Worm (Caenorhabditis elegans): ENCODE results near the gene Y39F10A.6.

Gene Y39F10A.6

ce11 chrII:799700-800099, 16.3 kb upstream of the Y39F10A.6 start, which contains the start of gene F46F5.14:
TSS of gene F46F5.14 (plus strand) at chrII:800000.
- TF ChIP-seq C08G9.2 (tag; optimal IDR thresholded peaks at IDR 0.05) = no peak
- TF ChIP-seq ttx-3 (tag; optimal IDR thresholded peaks at IDR 0.05) = no peak
- no peak for TF ChIP-seq hlh-8 (tag; optimal IDR thresholded peaks at IDR 0.05)
- TF ChIP-seq ztf-16 (tag; optimal IDR thresholded peaks at IDR 0.05) = no peak
- no peak for TF ChIP-seq ceh-14 (tag; optimal IDR thresholded peaks at IDR 0.05)
- TF ChIP-seq unc-86 (tag; optimal IDR thresholded peaks at IDR 0.05) = no peak
- TF ChIP-seq ceh-30 (tag; optimal IDR thresholded peaks at IDR 0.05) = no peak
- TF ChIP-seq zip-5 (tag; optimal IDR thresholded peaks at IDR 0.05) = no peak
- no peak for TF ChIP-seq unc-3 (GFP tag; conservative IDR thresholded peaks at IDR 0.05)
- TF ChIP-seq unc-3 (tag; optimal IDR thresholded peaks at IDR 0.05) = no peak

DNA sequence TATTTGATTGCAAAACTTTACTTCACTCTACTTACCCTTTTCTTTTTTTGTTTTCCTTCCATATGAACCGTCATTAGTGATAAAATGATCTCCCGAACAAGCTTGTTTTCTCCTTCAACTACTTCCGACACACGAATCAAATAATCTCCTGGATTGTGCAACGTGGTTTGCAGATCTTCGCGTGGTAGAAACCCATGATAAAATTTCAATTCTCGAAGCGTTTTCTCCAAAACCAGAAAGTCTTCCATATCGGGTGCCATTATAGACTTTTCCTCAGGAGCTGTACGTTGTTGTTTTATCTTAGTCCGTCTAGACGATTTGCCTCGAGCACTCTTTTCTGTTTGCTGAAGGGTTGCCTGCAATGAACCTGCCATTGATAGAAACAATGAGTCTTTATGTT, 14.0 kb upstream of the Y39F10A.6 start:
- TF ChIP-seq pat-9 (tag; optimal IDR thresholded peaks at IDR 0.05) = no peak
- no peak for TF ChIP-seq ceh-19 (GFP tag; optimal IDR thresholded peaks at IDR 0.05)
- TF ChIP-seq unc-55 (GFP tag; optimal IDR thresholded peaks at IDR 0.05) = no peak
- no peak for TF ChIP-seq K09A11.1 (tag; optimal IDR thresholded peaks at IDR 0.05; ENCODE audit: insufficient read depth)
- TF ChIP-seq unc-42 (tag; optimal IDR thresholded peaks at IDR 0.05) = no peak
- TF ChIP-seq tbx-7 (tag; optimal IDR thresholded peaks at IDR 0.05) = no peak
- no peak for TF ChIP-seq C08G9.2 (tag; optimal IDR thresholded peaks at IDR 0.05)
- TF ChIP-seq ceh-2 (tag; optimal IDR thresholded peaks at IDR 0.05) = no peak
- no peak for TF ChIP-seq Y22D7AL.16 (tag; optimal IDR thresholded peaks at IDR 0.05)
- TF ChIP-seq ceh-6 (GFP tag; optimal IDR thresholded peaks at IDR 0.05) = no peak
- no peak for TF ChIP-seq sox-2 (GFP tag; IDR thresholded peaks at IDR 0.05)
- TF ChIP-seq ets-4 (tag; optimal IDR thresholded peaks at IDR 0.05) = no peak
- no peak for TF ChIP-seq nfya-1 (tag; optimal IDR thresholded peaks at IDR 0.05)

DNA sequence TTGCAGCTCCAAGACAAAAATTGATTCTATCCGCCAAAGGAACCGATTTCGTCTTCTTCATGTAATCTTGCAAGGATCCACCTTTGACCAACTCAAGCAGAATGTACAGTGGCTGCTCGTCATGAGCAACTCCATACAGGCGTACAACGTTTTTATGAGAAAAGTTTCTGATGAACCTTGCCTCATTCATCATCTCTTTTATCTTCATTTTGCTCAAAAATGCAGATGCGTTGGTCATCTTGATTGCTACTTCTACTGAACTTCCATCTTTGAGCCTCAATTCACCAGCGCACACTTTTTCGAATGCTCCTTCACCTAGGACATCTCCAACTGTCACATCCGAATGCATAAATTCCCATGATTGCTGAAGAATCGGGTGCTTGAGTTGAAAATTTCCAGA, 13.5 kb upstream of the Y39F10A.6 start:
- no peak for TF ChIP-seq gmeb-2 (tag; optimal IDR thresholded peaks at IDR 0.05)
- TF ChIP-seq C08G9.2 (tag; optimal IDR thresholded peaks at IDR 0.05) = no peak
- no peak for TF ChIP-seq unc-42 (tag; optimal IDR thresholded peaks at IDR 0.05)
- TF ChIP-seq T23F11.4 (GFP tag; optimal IDR thresholded peaks at IDR 0.05) = no peak
- TF ChIP-seq pha-4 (tag; optimal IDR thresholded peaks at IDR 0.05) = no peak
- TF ChIP-seq K09A11.1 (tag; optimal IDR thresholded peaks at IDR 0.05; ENCODE audit: insufficient read depth) = no peak
- TF ChIP-seq unc-3 (GFP tag; conservative IDR thresholded peaks at IDR 0.05) = no peak
- TF ChIP-seq unc-3 (tag; optimal IDR thresholded peaks at IDR 0.05) = no peak
- TF ChIP-seq ceh-24 (tag; optimal IDR thresholded peaks at IDR 0.05) = no peak
- no peak for TF ChIP-seq sox-4 (tag; optimal IDR thresholded peaks at IDR 0.05)
- TF ChIP-seq F13H6.1 (tag; optimal IDR thresholded peaks at IDR 0.05) = no peak
- no peak for TF ChIP-seq pha-2 (tag; optimal IDR thresholded peaks at IDR 0.05)
- TF ChIP-seq tbx-7 (tag; optimal IDR thresholded peaks at IDR 0.05) = no peak
- no peak for TF ChIP-seq elt-4 (tag; optimal IDR thresholded peaks at IDR 0.05)
- TF ChIP-seq unc-55 (GFP tag; optimal IDR thresholded peaks at IDR 0.05) = no peak
- TF ChIP-seq fkh-10 (GFP tag; optimal IDR thresholded peaks at IDR 0.05) = no peak
- TF ChIP-seq Y22D7AL.16 (tag; optimal IDR thresholded peaks at IDR 0.05) = no peak

DNA sequence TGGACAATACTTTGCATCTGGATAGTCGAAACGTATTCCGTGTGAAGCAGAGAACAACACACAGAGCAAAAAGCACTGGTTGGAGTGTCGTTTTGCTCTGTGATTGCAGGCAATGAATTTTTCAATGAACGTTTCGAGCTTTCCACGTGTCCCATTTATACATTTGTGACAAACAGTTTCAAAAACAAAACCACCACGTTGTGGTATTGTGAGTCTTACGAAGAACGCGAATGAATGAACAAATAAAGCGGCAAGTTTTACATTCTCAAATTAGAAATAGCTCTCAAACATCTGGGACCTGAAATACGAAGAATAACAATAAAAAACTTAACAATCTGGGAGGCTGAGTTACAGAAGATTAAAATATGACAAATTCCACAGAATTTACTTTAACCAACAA, 8.4 kb upstream of the Y39F10A.6 start, which contains the start of gene F46F5.1:
Gene F46F5.1, minus strand, starts transcription at position 101 of the 400 bp plus-strand sequence.
- TF ChIP-seq sdc-2 (tag; optimal IDR thresholded peaks at IDR 0.05) = no peak
- TF ChIP-seq fkh-10 (GFP tag; optimal IDR thresholded peaks at IDR 0.05) = no peak
- TF ChIP-seq sox-4 (tag; optimal IDR thresholded peaks at IDR 0.05) = no peak
- TF ChIP-seq ceh-14 (tag; optimal IDR thresholded peaks at IDR 0.05) = no peak
- TF ChIP-seq ceh-48 (tag; optimal IDR thresholded peaks at IDR 0.05) = no peak
- TF ChIP-seq syd-9 (tag; optimal IDR thresholded peaks at IDR 0.05) = no peak
- no peak for TF ChIP-seq Y22D7AL.16 (tag; optimal IDR thresholded peaks at IDR 0.05)
- TF ChIP-seq ceh-18 (tag; optimal IDR thresholded peaks at IDR 0.05) = no peak
- TF ChIP-seq elt-4 (tag; optimal IDR thresholded peaks at IDR 0.05) = no peak
- TF ChIP-seq ets-4 (tag; optimal IDR thresholded peaks at IDR 0.05) = no peak

All from whole organism, late embryonic.